Worm (Caenorhabditis elegans) whole organism, L2 larva: ENCODE measurements around the gene rpl-29.

Experiments
- C34F6.9 ChIP-seq: fragments of 150-350 bp; optimal IDR thresholded peaks from 2 replicates; lab custom pipeline; 2014; ENCODE audit warnings: missing biosample characterization, missing genetic modification characterization
- F13H6.1 ChIP-seq: sonication (generic microtip); optimal IDR thresholded peaks from 2 replicates; lab custom pipeline; 2016; ENCODE audit warnings: missing genetic modification characterization, missing compliant biosample characterization
- R02D3.7 ChIP-seq: fragments of 150-350 bp; optimal IDR thresholded peaks from 2 replicates; lab custom pipeline; 2014; ENCODE audit warnings: missing biosample characterization, missing genetic modification characterization
- Y55F3AM.14 ChIP-seq: fragments of 200-800 bp; sonication (Bioruptor generic); optimal IDR thresholded peaks from 2 replicates; lab custom pipeline; 2018; ENCODE audit warnings: mild to moderate bottlenecking, missing genetic modification characterization, missing compliant biosample characterization
- ZK546.5 ChIP-seq: sonication (generic microtip); optimal IDR thresholded peaks from 2 replicates; lab custom pipeline; 2017; ENCODE audit warnings: missing biosample characterization, missing genetic modification characterization
- alr-1 ChIP-seq: fragments of 150-350 bp; optimal IDR thresholded peaks from 2 replicates; lab custom pipeline; 2014; ENCODE audit warnings: missing biosample characterization, missing genetic modification characterization
- ama-1 ChIP-seq: fragments of 150-350 bp; optimal IDR thresholded peaks from 2 replicates; lab custom pipeline; 2018; ENCODE audit warnings: inconsistent platforms
- blmp-1 ChIP-seq: sonication (generic microtip); optimal IDR thresholded peaks from 2 replicates; lab custom pipeline; 2017; ENCODE audit warnings: missing genetic modification characterization, mild to moderate bottlenecking, missing compliant biosample characterization, antibody characterized with exemption, moderate library complexity; ENCODE audit not compliant: insufficient read depth
- ceh-16 ChIP-seq: fragments of 150-350 bp; optimal IDR thresholded peaks from 2 replicates; lab custom pipeline; 2014; ENCODE audit warnings: missing biosample characterization, missing genetic modification characterization
- ceh-82 ChIP-seq: fragments of 150-350 bp; optimal IDR thresholded peaks from 2 replicates; lab custom pipeline; 2014; ENCODE audit warnings: missing biosample characterization, missing genetic modification characterization
- crh-2 ChIP-seq: sonication (generic microtip); optimal IDR thresholded peaks from 2 replicates; lab custom pipeline; 2017; ENCODE audit warnings: missing biosample characterization, missing genetic modification characterization
- elt-1 ChIP-seq: fragments of 150-350 bp; optimal IDR thresholded peaks from 2 replicates; lab custom pipeline; 2014; ENCODE audit warnings: missing biosample characterization, missing genetic modification characterization
- elt-3 ChIP-seq: sonication (generic microtip); optimal IDR thresholded peaks from 2 replicates; lab custom pipeline; 2017; ENCODE audit warnings: missing biosample characterization, missing genetic modification characterization
- fos-1 ChIP-seq: fragments of 150-350 bp; optimal IDR thresholded peaks from 2 replicates; lab custom pipeline; 2014; ENCODE audit warnings: missing biosample characterization, missing genetic modification characterization
- lin-13 ChIP-seq: fragments of 150-350 bp; optimal IDR thresholded peaks from 2 replicates; lab custom pipeline; 2014; ENCODE audit warnings: missing biosample characterization, missing genetic modification reagents, missing genetic modification characterization
- lin-39 ChIP-seq: fragments of 150-350 bp; optimal IDR thresholded peaks from 2 replicates; lab custom pipeline; 2014; ENCODE audit warnings: missing biosample characterization, missing genetic modification reagents, missing genetic modification characterization
- lsy-2 ChIP-seq, 2 experiments: fragments of 150-350 bp in 1 of 2; sonication (generic microtip) in 1 of 2; optimal IDR thresholded peaks; 2 replicates each; lab custom pipeline; 2014 to 2017; ENCODE audit warnings: missing biosample characterization in 2 of 2, missing genetic modification characterization in 2 of 2
- mdl-1 ChIP-seq, 2 experiments: fragments of 150-350 bp in 1 of 2; sonication (generic microtip) in 1 of 2; optimal IDR thresholded peaks; 2 replicates each; lab custom pipeline; 2017; ENCODE audit warnings: missing biosample characterization in 2 of 2, missing genetic modification characterization in 2 of 2
- nhr-11 ChIP-seq: fragments of 150-350 bp; optimal IDR thresholded peaks from 2 replicates; lab custom pipeline; 2014; ENCODE audit warnings: missing biosample characterization, missing genetic modification characterization
- nhr-129 ChIP-seq: fragments of 150-350 bp; optimal IDR thresholded peaks from 2 replicates; lab custom pipeline; 2014; ENCODE audit warnings: missing biosample characterization, missing genetic modification characterization
- nhr-237 ChIP-seq: fragments of 150-350 bp; optimal IDR thresholded peaks from 2 replicates; lab custom pipeline; 2014; ENCODE audit warnings: missing biosample characterization, missing genetic modification characterization
- nhr-25 ChIP-seq: fragments of 150-350 bp; sonication (generic microtip); optimal IDR thresholded peaks from 3 replicates; lab custom pipeline; 2014; ENCODE audit warnings: missing biosample characterization, missing genetic modification characterization
- nhr-6 ChIP-seq: fragments of 150-350 bp; optimal IDR thresholded peaks from 2 replicates; lab custom pipeline; 2014; ENCODE audit warnings: missing biosample characterization, missing genetic modification characterization
- nhr-77 ChIP-seq: fragments of 150-350 bp; optimal IDR thresholded peaks from 2 replicates; lab custom pipeline; 2014; ENCODE audit warnings: missing biosample characterization, missing genetic modification characterization
- peb-1 ChIP-seq: fragments of 150-350 bp; optimal IDR thresholded peaks from 2 replicates; lab custom pipeline; 2014; ENCODE audit warnings: missing biosample characterization, missing genetic modification characterization
- sem-4 ChIP-seq: fragments of 150-350 bp; optimal IDR thresholded peaks from 2 replicates; lab custom pipeline; 2014; ENCODE audit warnings: missing biosample characterization, missing genetic modification reagents, missing genetic modification characterization
- sma-3 ChIP-seq: sonication (generic microtip); optimal IDR thresholded peaks from 2 replicates; lab custom pipeline; 2016; ENCODE audit warnings: missing genetic modification reagents, missing genetic modification characterization, missing compliant biosample characterization
- sma-9 ChIP-seq, 2 experiments: fragments of 150-350 bp in 1 of 2; sonication (generic microtip) in 1 of 2; optimal IDR thresholded peaks; 2 replicates each; lab custom pipeline; 2014 to 2016; ENCODE audit warnings: missing genetic modification characterization in 2 of 2, mild to moderate bottlenecking in 1 of 2, missing biosample characterization in 1 of 2, missing compliant biosample characterization in 1 of 2, missing genetic modification reagents in 1 of 2, moderate library complexity in 1 of 2
- unc-39 ChIP-seq: fragments of 150-350 bp; optimal IDR thresholded peaks from 2 replicates; lab custom pipeline; 2014; ENCODE audit warnings: missing biosample characterization, missing genetic modification characterization
- unc-62 ChIP-seq: fragments of 150-350 bp; optimal IDR thresholded peaks from 2 replicates; lab custom pipeline; 2014; ENCODE audit warnings: missing biosample characterization, missing genetic modification reagents, missing genetic modification characterization
- zag-1 ChIP-seq: fragments of 150-350 bp; optimal IDR thresholded peaks from 2 replicates; lab custom pipeline; 2014; ENCODE audit warnings: missing biosample characterization, missing genetic modification characterization
- ztf-11 ChIP-seq: sonication (generic microtip); optimal IDR thresholded peaks from 2 replicates; lab custom pipeline; 2017; ENCODE audit warnings: missing biosample characterization, missing genetic modification characterization
- ztf-4 ChIP-seq: fragments of 150-350 bp; optimal IDR thresholded peaks from 2 replicates; lab custom pipeline; 2014; ENCODE audit warnings: missing biosample characterization, missing genetic modification characterization

The rpl-29 gene

DNA sequence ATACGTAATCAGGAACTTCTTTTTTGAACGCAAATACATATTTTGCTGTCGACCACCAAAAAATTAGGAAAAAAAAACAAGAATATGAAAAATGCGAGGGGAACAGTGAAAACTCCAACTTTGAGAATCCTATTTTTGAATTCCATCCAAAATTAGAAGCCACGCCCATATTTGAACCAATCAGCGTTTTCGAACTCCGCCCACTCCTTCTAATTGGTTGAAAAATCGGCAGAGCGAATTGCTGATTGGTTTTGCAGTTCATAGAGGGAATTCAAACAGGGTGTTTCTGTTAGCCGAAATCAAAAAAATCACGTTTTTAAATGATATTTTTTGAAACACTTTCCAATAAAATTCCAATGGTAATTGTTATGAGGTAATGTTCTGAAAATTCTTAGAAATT, 3.3 kb upstream of the rpl-29 start:
- TF ChIP-seq nhr-77 (no peak), elt-1 (tag; lab: Kevin White, UChicago) (no peak), mdl-1 (tag; optimal IDR thresholded peaks at IDR 0.05; lab: Kevin White, UChicago) (no peak), sma-3 (GFP tag; lab: Kevin White, UChicago) (no peak), ama-1 (lab: Kevin White, UChicago) (no peak), lin-39 (no peak), R02D3.7 (tag; lab: Kevin White, UChicago) (no peak), sem-4 (no peak), nhr-6 (no peak), ceh-16 (tag; lab: Kevin White, UChicago) (no peak), zag-1 (no peak), ztf-11 (no peak), ztf-4 (tag; lab: Kevin White, UChicago) (no peak), nhr-25 (no peak), nhr-129 (tag; lab: Kevin White, UChicago) (no peak), unc-62 (GFP tag; lab: Kevin White, UChicago) (no peak), nhr-237 (no peak), peb-1 (tag; lab: Kevin White, UChicago) (no peak), crh-2 (no peak)

DNA sequence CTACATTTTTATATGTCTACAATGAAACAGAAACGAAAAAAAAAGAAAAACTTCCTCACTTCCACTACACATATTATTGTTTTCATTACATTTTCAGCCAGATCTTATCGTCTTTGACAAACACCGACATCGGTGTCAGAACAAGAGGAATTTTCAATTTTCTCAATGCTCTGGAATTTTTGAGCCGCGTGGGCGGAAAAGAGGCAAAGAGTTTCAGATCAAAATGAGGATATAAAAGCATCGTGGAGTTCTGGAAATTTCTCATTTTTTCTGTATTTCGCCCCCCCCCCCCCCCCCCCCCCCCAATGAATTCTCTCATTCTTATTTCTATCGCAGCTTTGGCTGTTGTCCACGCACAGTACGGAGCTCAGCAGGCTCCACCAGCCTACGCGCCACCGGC, 2.2 kb upstream of the rpl-29 start, which contains the start of gene B0513.4:
B0513.4 (plus strand) TSS at position 301 of the 400 bp plus-strand sequence.
- TF ChIP-seq fos-1 (tag; lab: Kevin White, UChicago) (no peak), lin-13 (GFP tag; lab: Kevin White, UChicago) (no peak), ztf-4 (tag; lab: Kevin White, UChicago) (no peak), ZK546.5 (tag; lab: Kevin White, UChicago) (no peak), crh-2 (no peak), nhr-11 (tag; lab: Kevin White, UChicago) (no peak), alr-1 (no peak)

DNA sequence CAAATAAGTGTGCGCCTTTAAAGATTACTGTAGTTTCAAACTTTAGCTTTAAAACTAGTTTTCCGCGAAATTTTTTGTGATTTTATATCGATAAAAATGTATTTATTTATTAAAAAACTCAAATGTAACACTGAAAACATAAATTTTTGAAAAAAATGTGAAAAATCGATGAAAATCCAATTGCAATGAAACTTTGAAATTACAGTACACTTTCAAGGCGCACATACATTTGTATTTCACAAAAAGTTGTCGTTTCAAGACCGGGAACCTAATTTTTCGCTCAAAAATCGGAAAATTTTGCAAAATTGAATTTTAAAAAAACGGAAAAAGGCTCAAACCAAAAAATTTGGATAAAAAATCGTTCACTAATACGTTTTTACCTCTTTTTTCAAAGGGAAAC, 1.7 kb upstream of the rpl-29 start:
- TF ChIP-seq elt-3 (tag; lab: Kevin White, UChicago): no peak
- no peak for TF ChIP-seq nhr-11 (tag; lab: Kevin White, UChicago)

DNA sequence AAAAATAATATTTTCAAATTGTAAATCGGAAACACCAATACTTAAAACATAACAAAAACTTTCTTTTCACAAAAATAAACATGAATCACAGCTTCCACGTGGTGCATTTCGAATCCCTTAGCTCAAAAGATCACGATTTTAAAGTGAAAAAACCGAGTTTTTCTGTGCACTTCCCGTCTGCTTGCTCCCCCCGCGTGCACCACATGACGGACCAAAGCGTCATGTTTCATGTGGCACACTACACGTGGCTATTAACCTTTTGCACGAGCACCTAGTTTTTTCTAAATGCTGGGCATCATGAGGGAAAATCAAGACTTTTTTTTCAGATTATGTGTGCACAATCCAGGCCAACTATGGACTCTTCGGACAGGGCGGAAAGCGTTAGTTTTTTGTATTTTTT, 1.2 kb upstream of the rpl-29 start:
- TF ChIP-seq lsy-2 (tag; optimal IDR thresholded peaks at IDR 0.05; lab: Kevin White, UChicago): peak in 1 of 2 experiments; percentile 51
- TF ChIP-seq unc-39 (tag; lab: Kevin White, UChicago): no peak
- peak; percentile 40 for TF ChIP-seq crh-2
- peak in 1 of 2 experiments; percentile 43 for TF ChIP-seq mdl-1 (tag; optimal IDR thresholded peaks at IDR 0.05; lab: Kevin White, UChicago)
- TF ChIP-seq lin-39: no peak
- no peak for TF ChIP-seq nhr-237
- TF ChIP-seq C34F6.9: peak; percentile 48
- TF ChIP-seq Y55F3AM.14 (GFP tag; lab: Kevin White, UChicago): no peak
- peak; percentile 24 for TF ChIP-seq F13H6.1 (tag; lab: Kevin White, UChicago)
- no peak for TF ChIP-seq ceh-82 (tag; lab: Kevin White, UChicago)
- no peak for TF ChIP-seq lin-13 (GFP tag; lab: Kevin White, UChicago)
- peak; percentile 91 for TF ChIP-seq nhr-129 (tag; lab: Kevin White, UChicago)
- TF ChIP-seq sma-9 (GFP tag; optimal IDR thresholded peaks at IDR 0.05; lab: Kevin White, UChicago): peak; percentile 54
- no peak for TF ChIP-seq sma-9 (tag; optimal IDR thresholded peaks at IDR 0.05; lab: Kevin White, UChicago)

DNA sequence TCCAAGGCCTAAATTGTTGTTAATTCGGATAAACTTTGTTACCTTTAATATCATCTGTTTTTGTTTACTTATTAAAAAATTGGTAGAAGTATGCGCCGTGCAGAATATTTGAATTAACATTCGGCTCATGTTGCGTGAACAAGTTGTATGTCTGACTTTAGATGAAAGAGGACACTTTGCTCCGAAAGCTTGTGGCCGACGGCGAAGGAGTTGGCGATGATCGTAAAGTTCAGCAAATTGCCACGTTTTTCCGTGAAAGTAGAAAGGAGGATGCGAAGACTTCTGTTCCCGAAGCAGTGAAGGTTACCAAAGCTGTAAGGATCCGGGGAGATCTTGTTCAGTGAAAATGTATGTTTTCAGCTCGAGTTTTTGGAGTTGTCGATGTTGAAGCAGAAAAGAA, 548 bp downstream of the rpl-29 start, which contains the start of gene thoc-7:
thoc-7 (plus strand) TSS at position 162 of the 400 bp plus-strand sequence.
- TF ChIP-seq blmp-1 (tag; lab: Kevin White, UChicago): no peak
- TF ChIP-seq nhr-129 (tag; lab: Kevin White, UChicago): peak; percentile 26

DNA sequence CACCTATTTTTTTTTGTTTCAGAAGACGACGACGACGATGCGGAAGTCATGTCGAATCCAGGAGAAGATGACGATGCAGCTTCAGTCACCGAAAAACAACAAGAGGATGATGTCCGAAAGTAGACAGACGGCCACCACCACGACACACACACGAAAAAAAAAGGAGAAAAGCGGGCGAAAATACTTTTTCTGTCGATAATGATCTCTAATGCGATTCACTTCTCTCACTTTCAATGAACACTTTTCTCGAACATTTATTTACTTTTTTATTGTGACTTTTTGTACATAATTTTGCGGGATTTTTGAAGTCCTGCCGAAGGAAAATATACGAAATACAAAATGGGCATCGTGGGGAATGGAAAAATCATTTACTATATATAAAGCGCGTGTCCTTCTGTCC, 1.9 kb downstream of the rpl-29 start:
- TF ChIP-seq blmp-1 (tag; lab: Kevin White, UChicago): peak; percentile 55
- no peak for TF ChIP-seq peb-1 (tag; lab: Kevin White, UChicago)
